Worm (Caenorhabditis elegans) whole organism, L4/young adult: Measurements from ENCODE around the gene C09F5.1.

Source experiments
- W03F9.2 ChIP-seq: fragments of 150-350 bp; optimal IDR thresholded peaks from 2 replicates; lab custom pipeline; 2014; ENCODE audit warnings: missing biosample characterization, missing genetic modification characterization
- dao-5 ChIP-seq: sonication (generic microtip); optimal IDR thresholded peaks from 2 replicates; lab custom pipeline; 2016; ENCODE audit warnings: missing genotype, missing genetic modification characterization, moderate library complexity, missing compliant biosample characterization
- him-1 ChIP-seq: sonication (generic microtip); optimal IDR thresholded peaks from 2 replicates; lab custom pipeline; 2016; ENCODE audit warnings: missing genotype, missing genetic modification reagents, missing genetic modification characterization, missing compliant biosample characterization

DNA sequence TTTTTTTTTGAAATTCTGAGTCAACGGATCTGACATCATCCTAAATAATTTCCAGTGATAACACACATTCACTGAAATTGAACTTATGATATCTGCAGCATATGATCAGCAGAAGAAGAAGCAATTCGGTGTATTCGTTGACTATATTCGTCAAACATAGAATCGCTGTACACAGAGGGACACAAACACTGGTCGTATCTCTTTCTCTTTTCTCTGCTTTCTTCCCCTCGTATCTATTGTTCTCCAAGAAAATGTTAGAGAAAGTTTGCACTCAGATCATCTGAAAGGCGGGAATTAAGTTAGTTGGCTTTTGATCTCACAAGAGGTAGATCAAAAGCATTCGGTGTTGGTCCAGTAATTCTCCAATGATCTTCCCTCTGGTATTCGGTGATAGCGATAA lies 8.0 kb upstream of the C09F5.1 start:
- TF ChIP-seq W03F9.2 (tag; lab: Kevin White, UChicago), result no peak
- no peak for TF ChIP-seq dao-5
- TF ChIP-seq him-1 (tag; lab: Kevin White, UChicago), result no peak
